Worm (Caenorhabditis elegans) whole organism, late embryonic: ENCODE results near the gene tra-4.

Experiments
- C08G9.2 ChIP-seq: sonication (generic microtip); optimal IDR thresholded peaks from 2 replicates; lab custom pipeline; 2016; ENCODE audit warnings: mild to moderate bottlenecking, missing genetic modification characterization, moderate library complexity, missing compliant biosample characterization
- C38D4.7 ChIP-seq: fragments of 200-800 bp; sonication (Bioruptor generic); optimal IDR thresholded peaks from 2 replicates; lab custom pipeline; 2018; ENCODE audit warnings: mild to moderate bottlenecking, missing genetic modification characterization, moderate library complexity, missing compliant biosample characterization
- K02D7.2 ChIP-seq: sonication (generic microtip); optimal IDR thresholded peaks from 2 replicates; lab custom pipeline; 2017; ENCODE audit warnings: mild to moderate bottlenecking, missing genetic modification characterization, missing compliant biosample characterization
- K09A11.1 ChIP-seq: sonication (generic microtip); optimal IDR thresholded peaks from 2 replicates; lab custom pipeline; 2017; ENCODE audit warnings: antibody characterized with exemption, mild to moderate bottlenecking, missing genetic modification characterization, missing compliant biosample characterization; ENCODE audit not compliant: insufficient read depth
- Y22D7AL.16 ChIP-seq: sonication (generic microtip); optimal IDR thresholded peaks from 2 replicates; lab custom pipeline; 2016; ENCODE audit warnings: missing genetic modification characterization, missing compliant biosample characterization
- ama-1 ChIP-seq: fragments of 150-350 bp; optimal IDR thresholded peaks from 2 replicates; lab custom pipeline; 2014
- ceh-14 ChIP-seq: sonication (generic microtip); optimal IDR thresholded peaks from 2 replicates; lab custom pipeline; 2016; ENCODE audit warnings: missing genotype, missing genetic modification characterization, missing compliant biosample characterization
- ceh-18 ChIP-seq: sonication (generic microtip); optimal IDR thresholded peaks from 2 replicates; lab custom pipeline; 2016; ENCODE audit warnings: missing genetic modification characterization, missing compliant biosample characterization
- ceh-2 ChIP-seq: sonication (generic microtip); optimal IDR thresholded peaks from 2 replicates; lab custom pipeline; 2016; ENCODE audit warnings: missing genotype, missing genetic modification characterization, missing compliant biosample characterization
- ceh-22 ChIP-seq: sonication (generic microtip); optimal IDR thresholded peaks from 2 replicates; lab custom pipeline; 2017; ENCODE audit warnings: missing biosample characterization, missing genetic modification characterization
- ceh-24 ChIP-seq: sonication (generic microtip); optimal IDR thresholded peaks from 2 replicates; lab custom pipeline; 2016; ENCODE audit warnings: mild to moderate bottlenecking, missing genetic modification characterization, missing compliant biosample characterization
- ceh-30 ChIP-seq: fragments of 150-350 bp; optimal IDR thresholded peaks from 2 replicates; lab custom pipeline; 2014; ENCODE audit warnings: missing biosample characterization, missing genetic modification characterization
- ceh-31 ChIP-seq: sonication (generic microtip); optimal IDR thresholded peaks from 2 replicates; lab custom pipeline; 2016; ENCODE audit warnings: missing genetic modification characterization, missing compliant biosample characterization
- ceh-34 ChIP-seq: sonication (generic microtip); optimal IDR thresholded peaks from 2 replicates; lab custom pipeline; 2016; ENCODE audit warnings: mild to moderate bottlenecking, missing genetic modification characterization, missing compliant biosample characterization
- ceh-45 ChIP-seq: fragments of 200-800 bp; sonication (Bioruptor generic); IDR thresholded peaks from 2 replicates; pipeline ENCODE4 v1.3.6; 2022; ENCODE audit warnings: missing genetic modification reagents, missing genetic modification characterization, missing compliant biosample characterization
- ceh-48 ChIP-seq: sonication (generic microtip); optimal IDR thresholded peaks from 2 replicates; lab custom pipeline; 2016; ENCODE audit warnings: missing genetic modification characterization, inconsistent platforms, missing compliant biosample characterization
- ceh-6 ChIP-seq: fragments of 200-800 bp; sonication (Bioruptor generic); optimal IDR thresholded peaks from 2 replicates; lab custom pipeline; 2018; ENCODE audit warnings: mild to moderate bottlenecking, missing genetic modification characterization, missing compliant biosample characterization
- che-1 ChIP-seq: sonication (generic microtip); optimal IDR thresholded peaks from 2 replicates; lab custom pipeline; 2016; ENCODE audit warnings: mild to moderate bottlenecking, missing genetic modification characterization, missing compliant biosample characterization
- dve-1 ChIP-seq: sonication (generic microtip); optimal IDR thresholded peaks from 2 replicates; lab custom pipeline; 2017; ENCODE audit warnings: antibody characterized with exemption, mild to moderate bottlenecking, missing genetic modification characterization, missing compliant biosample characterization
- elt-2 ChIP-seq: sonication (generic microtip); optimal IDR thresholded peaks from 2 replicates; lab custom pipeline; 2016; ENCODE audit warnings: missing genetic modification reagents, missing genetic modification characterization, missing compliant biosample characterization
- ets-4 ChIP-seq: sonication (generic microtip); optimal IDR thresholded peaks from 2 replicates; lab custom pipeline; 2016; ENCODE audit warnings: missing genetic modification characterization, missing compliant biosample characterization
- eyg-1 ChIP-seq: sonication (generic microtip); optimal IDR thresholded peaks from 2 replicates; lab custom pipeline; 2016; ENCODE audit warnings: missing genotype, missing genetic modification characterization, missing compliant biosample characterization
- fax-1 ChIP-seq: sonication (generic microtip); optimal IDR thresholded peaks from 2 replicates; lab custom pipeline; 2016; ENCODE audit warnings: missing genotype, missing genetic modification characterization, missing compliant biosample characterization
- fkh-10 ChIP-seq: fragments of 150-350 bp; optimal IDR thresholded peaks from 2 replicates; lab custom pipeline; 2014; ENCODE audit warnings: missing biosample characterization, missing genetic modification reagents, missing genetic modification characterization
- fkh-6 ChIP-seq: sonication (generic microtip); optimal IDR thresholded peaks from 2 replicates; lab custom pipeline; 2016; ENCODE audit warnings: missing genetic modification characterization, missing compliant biosample characterization
- gmeb-2 ChIP-seq: sonication (generic microtip); optimal IDR thresholded peaks from 2 replicates; lab custom pipeline; 2016; ENCODE audit warnings: missing genetic modification characterization, inconsistent platforms, missing compliant biosample characterization
- hlh-13 ChIP-seq: fragments of 200-800 bp; sonication (Bioruptor generic); optimal IDR thresholded peaks from 2 replicates; lab custom pipeline; 2018; ENCODE audit warnings: mild to moderate bottlenecking, missing genetic modification characterization, missing compliant biosample characterization
- hlh-30 ChIP-seq: sonication (generic microtip); optimal IDR thresholded peaks from 2 replicates; lab custom pipeline; 2017; ENCODE audit warnings: antibody characterized with exemption, missing genetic modification characterization, missing compliant biosample characterization; ENCODE audit not compliant: insufficient read depth
- hlh-6 ChIP-seq: sonication (generic microtip); optimal IDR thresholded peaks from 2 replicates; lab custom pipeline; 2016; ENCODE audit warnings: missing genotype, missing genetic modification characterization, missing compliant biosample characterization
- hlh-8 ChIP-seq: sonication (generic microtip); optimal IDR thresholded peaks from 2 replicates; lab custom pipeline; 2016; ENCODE audit warnings: missing genotype, missing genetic modification characterization, missing compliant biosample characterization
- lim-6 ChIP-seq: sonication (generic microtip); optimal IDR thresholded peaks from 2 replicates; lab custom pipeline; 2016; ENCODE audit warnings: missing genetic modification characterization, missing compliant biosample characterization
- lin-11 ChIP-seq: fragments of 200-800 bp; sonication (Bioruptor generic); optimal IDR thresholded peaks from 2 replicates; lab custom pipeline; 2018; ENCODE audit warnings: mild to moderate bottlenecking, missing genetic modification characterization, missing compliant biosample characterization
- madf-2 ChIP-seq: sonication (generic microtip); optimal IDR thresholded peaks from 2 replicates; lab custom pipeline; 2017; ENCODE audit warnings: missing genetic modification characterization, missing compliant biosample characterization
- mec-3 ChIP-seq: sonication (generic microtip); optimal IDR thresholded peaks from 2 replicates; lab custom pipeline; 2016; ENCODE audit warnings: borderline replicate concordance, missing genetic modification characterization, missing compliant biosample characterization
- nfya-1 ChIP-seq: sonication (generic microtip); optimal IDR thresholded peaks from 2 replicates; lab custom pipeline; 2017; ENCODE audit warnings: missing genetic modification characterization, mild to moderate bottlenecking, missing compliant biosample characterization, antibody characterized with exemption, moderate library complexity
- nhr-232 ChIP-seq: sonication (generic microtip); optimal IDR thresholded peaks from 2 replicates; lab custom pipeline; 2016; ENCODE audit warnings: missing genetic modification characterization, missing compliant biosample characterization
- npax-4 ChIP-seq: sonication (generic microtip); optimal IDR thresholded peaks from 2 replicates; lab custom pipeline; 2016; ENCODE audit warnings: missing genetic modification characterization, missing compliant biosample characterization
- pag-3 ChIP-seq: sonication (generic microtip); optimal IDR thresholded peaks from 2 replicates; lab custom pipeline; 2016; ENCODE audit warnings: missing compliant biosample characterization, missing genetic modification characterization, borderline replicate concordance
- pat-9 ChIP-seq: fragments of 200-800 bp; sonication (Bioruptor generic); optimal IDR thresholded peaks from 2 replicates; lab custom pipeline; 2018; ENCODE audit warnings: mild to moderate bottlenecking, missing genetic modification characterization, moderate library complexity, missing compliant biosample characterization
- pha-2 ChIP-seq: sonication (generic microtip); optimal IDR thresholded peaks from 2 replicates; lab custom pipeline; 2017; ENCODE audit warnings: mild to moderate bottlenecking, missing genetic modification characterization, missing compliant biosample characterization
- pha-4 ChIP-seq: fragments of 150-350 bp; optimal IDR thresholded peaks from 2 replicates; lab custom pipeline; 2018; ENCODE audit warnings: missing biosample characterization, missing genetic modification reagents, missing genetic modification characterization
- pqm-1 ChIP-seq: sonication (generic microtip); optimal IDR thresholded peaks from 2 replicates; lab custom pipeline; 2016; ENCODE audit warnings: missing genetic modification characterization, missing compliant biosample characterization
- pros-1 ChIP-seq: fragments of 150-350 bp; optimal IDR thresholded peaks from 2 replicates; lab custom pipeline; 2014; ENCODE audit warnings: missing biosample characterization, missing genetic modification reagents, missing genetic modification characterization
- ref-2 ChIP-seq: sonication (generic microtip); optimal IDR thresholded peaks from 2 replicates; lab custom pipeline; 2016; ENCODE audit warnings: missing genetic modification characterization, missing compliant biosample characterization
- rnt-1 ChIP-seq: sonication (generic microtip); optimal IDR thresholded peaks from 2 replicates; lab custom pipeline; 2016; ENCODE audit warnings: missing genetic modification characterization, missing compliant biosample characterization
- sox-2 ChIP-seq: fragments of 200-800 bp; sonication (Bioruptor generic); IDR thresholded peaks from 2 replicates; pipeline ENCODE4 v1.3.6; 2022; ENCODE audit warnings: missing genetic modification reagents, missing genetic modification characterization, missing compliant biosample characterization
- syd-9 ChIP-seq: sonication (generic microtip); optimal IDR thresholded peaks from 2 replicates; lab custom pipeline; 2016; ENCODE audit warnings: mild to moderate bottlenecking, missing genetic modification characterization, moderate library complexity, missing compliant biosample characterization
- tbx-2 ChIP-seq: sonication (generic microtip); optimal IDR thresholded peaks from 2 replicates; lab custom pipeline; 2016; ENCODE audit warnings: missing genetic modification characterization, missing compliant biosample characterization
- tbx-7 ChIP-seq: sonication (generic microtip); optimal IDR thresholded peaks from 2 replicates; lab custom pipeline; 2016; ENCODE audit warnings: missing genotype, missing genetic modification characterization, missing compliant biosample characterization
- unc-3 ChIP-seq, 2 experiments: fragments of 200-800 bp in 1 of 2; sonication (Bioruptor generic) in 1 of 2; sonication (generic microtip) in 1 of 2; conservative IDR thresholded peaks in 1 of 2; optimal IDR thresholded peaks in 1 of 2; 2 replicates each; pipeline versions ENCODE4 v1.3.6 to Lab custom; 2016 to 2022; ENCODE audit warnings: missing compliant biosample characterization in 2 of 2, missing genetic modification characterization in 2 of 2, missing genetic modification reagents in 1 of 2
- unc-55 ChIP-seq: sonication (generic microtip); optimal IDR thresholded peaks from 2 replicates; lab custom pipeline; 2017; ENCODE audit warnings: missing biosample characterization, missing genetic modification reagents, missing genetic modification characterization
- unc-86 ChIP-seq: sonication (generic microtip); optimal IDR thresholded peaks from 2 replicates; lab custom pipeline; 2016; ENCODE audit warnings: missing genetic modification characterization, missing compliant biosample characterization

The tra-4 gene

DNA sequence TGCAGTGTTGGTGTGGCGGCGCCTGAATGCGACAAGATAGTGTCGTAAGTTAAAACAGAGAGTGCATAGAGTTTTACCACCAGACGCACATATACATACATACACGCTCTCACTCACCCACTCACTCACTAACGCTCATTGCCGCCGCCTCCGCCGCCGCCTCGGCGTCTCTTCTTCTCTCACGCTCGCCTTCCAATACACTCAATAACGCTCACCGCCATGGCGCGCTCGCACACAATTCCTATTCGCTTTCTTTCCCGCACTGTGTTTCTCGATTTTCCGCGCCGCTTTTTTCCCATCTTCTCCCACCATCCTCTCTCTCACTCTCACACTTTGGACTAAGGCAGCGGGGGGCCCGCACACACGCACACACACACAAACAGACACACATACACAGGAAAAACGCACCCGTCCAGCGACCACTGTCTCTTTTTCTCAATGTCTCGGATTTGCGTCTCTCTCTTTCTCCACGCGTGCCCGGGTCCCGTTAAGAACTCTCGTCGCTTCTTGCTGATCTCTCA is 5.0 kb downstream of the tra-4 start, which contains the start of gene kin-29:
kin-29 (minus strand) TSS at position 51 of the 521 bp plus-strand sequence.
- TF ChIP-seq hlh-13 (no peak), pha-2 (tag; lab: Kevin White, UChicago) (peak; percentile 45), K09A11.1 (tag; lab: Kevin White, UChicago) (no peak), ref-2 (tag; lab: Kevin White, UChicago) (peak; percentile 86), ceh-2 (tag; lab: Kevin White, UChicago) (peak; percentile 82), pat-9 (tag; lab: Kevin White, UChicago) (peak; percentile 62), unc-3 (GFP tag; conservative IDR thresholded peaks at IDR 0.05; lab: Robert Waterston, UW) (no peak), unc-3 (tag; optimal IDR thresholded peaks at IDR 0.05; lab: Kevin White, UChicago) (peak; percentile 53), che-1 (peak; percentile 44), gmeb-2 (no peak), mec-3 (tag; lab: Kevin White, UChicago) (peak; percentile 50), ceh-22 (tag; lab: Kevin White, UChicago) (no peak), ama-1 (lab: Kevin White, UChicago) (no peak), unc-86 (tag; lab: Kevin White, UChicago) (peak; percentile 29), hlh-30 (peak; percentile 46), tbx-7 (tag; lab: Kevin White, UChicago) (no peak), lin-11 (tag; lab: Kevin White, UChicago) (no peak), elt-2 (peak; percentile 36), npax-4 (tag; lab: Kevin White, UChicago) (peak; percentile 3), fax-1 (peak; percentile 68), fkh-10 (GFP tag; lab: Kevin White, UChicago) (peak; percentile 60), hlh-6 (tag; lab: Kevin White, UChicago) (peak; percentile 78), fkh-6 (tag; lab: Kevin White, UChicago) (no peak), nhr-232 (tag; lab: Kevin White, UChicago) (no peak), C08G9.2 (peak; percentile 67), ceh-45 (no peak), ets-4 (tag; lab: Kevin White, UChicago) (peak; percentile 61), eyg-1 (tag; lab: Kevin White, UChicago) (peak; percentile 19), dve-1 (tag; lab: Kevin White, UChicago) (peak; percentile 68), rnt-1 (tag; lab: Kevin White, UChicago) (peak; percentile 91), Y22D7AL.16 (tag; lab: Kevin White, UChicago) (no peak), K02D7.2 (tag; lab: Kevin White, UChicago) (no peak), ceh-14 (tag; lab: Kevin White, UChicago) (peak; percentile 94), sox-2 (GFP tag; lab: Robert Waterston, UW) (peak; percentile 1; the same call in 1 of the 2 replicates), unc-55 (GFP tag; lab: Kevin White, UChicago) (peak; percentile 86), ceh-31 (peak; percentile 94), hlh-8 (peak; percentile 76), pha-4 (no peak), C38D4.7 (peak; percentile 5), tbx-2 (tag; lab: Kevin White, UChicago) (peak; percentile 95), ceh-34 (tag; lab: Kevin White, UChicago) (peak; percentile 96), pag-3 (tag; lab: Kevin White, UChicago) (peak; percentile 69), madf-2 (tag; lab: Kevin White, UChicago) (peak; percentile 57), ceh-6 (GFP tag; lab: Kevin White, UChicago) (peak; percentile 52), ceh-24 (no peak), syd-9 (tag; lab: Kevin White, UChicago) (peak; percentile 68), ceh-30 (tag; lab: Kevin White, UChicago) (no peak), pqm-1 (peak; percentile 74), nfya-1 (peak; percentile 89), lim-6 (tag; lab: Kevin White, UChicago) (peak; percentile 45), ceh-18 (tag; lab: Kevin White, UChicago) (peak; percentile 98), ceh-48 (tag; lab: Kevin White, UChicago) (peak; percentile 13), pros-1 (peak; percentile 85)
